Worm (Caenorhabditis elegans) whole organism, L1 larva: ENCODE data around the gene Y67D8C.22.

ENCODE experiments used
- C34B4.2 ChIP-seq: sonication (generic microtip); optimal IDR thresholded peaks from 2 replicates; lab custom pipeline; 2017; ENCODE audit warnings: mild to moderate bottlenecking, missing genetic modification characterization, missing compliant biosample characterization
- lin-35 ChIP-seq, 2 experiments: fragments of 150-350 bp; optimal IDR thresholded peaks; 2 replicates each; lab custom pipeline; 2014; ENCODE audit warnings: missing biosample characterization in 2 of 2, missing genetic modification characterization in 2 of 2, missing genetic modification reagents in 2 of 2

- no peak for TF ChIP-seq C34B4.2 (tag; lab: Kevin White, UChicago)
- no peak for TF ChIP-seq lin-35 (GFP tag; optimal IDR thresholded peaks at IDR 0.05; lab: Kevin White, UChicago)
Observed at ce11 chrIV:3095995-3096544, 20.0 kb upstream of the Y67D8C.22 start.
